Fruit fly (Drosophila melanogaster) whole organism, embryonic: Measurements from ENCODE around the gene CG9117.

ENCODE experiments used
- Atf3 ChIP-seq: fragments of 200-800 bp; sonication (Bioruptor generic); optimal IDR thresholded peaks from 3 replicates; lab custom pipeline; 2016; ENCODE audit warnings: missing biosample characterization, missing genetic modification characterization
- B-H1 ChIP-seq: fragments of 200-800 bp; sonication (Bioruptor generic); IDR thresholded peaks from 3 replicates; pipeline ENCODE4 v1.3.6; 2022; ENCODE audit warnings: missing biosample characterization, missing genetic modification characterization
- CG11085 ChIP-seq: fragments of 200-800 bp; sonication (Bioruptor generic); IDR thresholded peaks from 2 replicates; pipeline ENCODE4 v1.3.6; 2022; ENCODE audit warnings: missing biosample characterization, missing genetic modification characterization
- CG11398 ChIP-seq: fragments of 200-800 bp; sonication (Bioruptor generic); optimal IDR thresholded peaks from 2 replicates; lab custom pipeline; 2016; ENCODE audit warnings: missing biosample characterization, missing genetic modification characterization
- CG12071 ChIP-seq: fragments of 200-800 bp; sonication (Bioruptor generic); optimal IDR thresholded peaks from 3 replicates; lab custom pipeline; 2018; ENCODE audit warnings: missing biosample characterization, mild to moderate bottlenecking, missing genetic modification characterization
- CG12659 ChIP-seq: fragments of 200-800 bp; sonication (Bioruptor generic); optimal IDR thresholded peaks from 3 replicates; lab custom pipeline; 2017; ENCODE audit warnings: mild to moderate bottlenecking, missing biosample characterization, missing genetic modification reagents, missing genetic modification characterization
- CG13296 ChIP-seq: fragments of 200-800 bp; sonication (Bioruptor generic); optimal IDR thresholded peaks from 3 replicates; lab custom pipeline; 2018; ENCODE audit warnings: missing biosample characterization, mild to moderate bottlenecking, missing genetic modification characterization
- CG14965 ChIP-seq: fragments of 200-800 bp; sonication (Bioruptor generic); optimal IDR thresholded peaks from 2 replicates; lab custom pipeline; 2016; ENCODE audit warnings: missing biosample characterization, missing genetic modification characterization, borderline replicate concordance
- CG15011 ChIP-seq: fragments of 200-800 bp; sonication (Bioruptor generic); optimal IDR thresholded peaks from 3 replicates; lab custom pipeline; 2018; ENCODE audit warnings: missing biosample characterization, mild to moderate bottlenecking, missing genetic modification characterization
- CG15479 ChIP-seq: fragments of 200-800 bp; sonication (Bioruptor generic); optimal IDR thresholded peaks from 3 replicates; lab custom pipeline; 2019; ENCODE audit warnings: missing biosample characterization, mild to moderate bottlenecking, missing genetic modification characterization, moderate library complexity
- CG1647 ChIP-seq: fragments of 200-800 bp; sonication (Bioruptor generic); optimal IDR thresholded peaks from 3 replicates; lab custom pipeline; 2016; ENCODE audit warnings: missing biosample characterization, missing genetic modification characterization
- CG16815 ChIP-seq: fragments of 200-800 bp; sonication (Bioruptor generic); optimal IDR thresholded peaks from 3 replicates; lab custom pipeline; 2017; ENCODE audit warnings: missing biosample characterization, mild to moderate bottlenecking, missing genetic modification characterization
- CG16863 ChIP-seq: fragments of 200-800 bp; sonication (Bioruptor generic); optimal IDR thresholded peaks from 3 replicates; lab custom pipeline; 2016; ENCODE audit warnings: missing biosample characterization, missing genetic modification characterization
- CG18764 ChIP-seq: fragments of 200-800 bp; sonication (Bioruptor generic); optimal IDR thresholded peaks from 3 replicates; lab custom pipeline; 2016; ENCODE audit warnings: missing biosample characterization, missing genetic modification characterization
- CG2120 ChIP-seq: fragments of 200-800 bp; sonication (Bioruptor generic); optimal IDR thresholded peaks from 3 replicates; lab custom pipeline; 2016; ENCODE audit warnings: missing biosample characterization, missing genetic modification characterization
- CG2875 ChIP-seq: fragments of 200-800 bp; sonication (Bioruptor generic); optimal IDR thresholded peaks from 2 replicates; lab custom pipeline; 2017; ENCODE audit warnings: missing biosample characterization, mild to moderate bottlenecking, missing genetic modification characterization, missing genetic modification reagents
- CG31365 ChIP-seq: fragments of 200-800 bp; sonication (Bioruptor generic); optimal IDR thresholded peaks from 2 replicates; lab custom pipeline; 2018; ENCODE audit warnings: missing biosample characterization, mild to moderate bottlenecking, missing genetic modification characterization
- CG3847 ChIP-seq: fragments of 200-800 bp; sonication (Bioruptor generic); IDR thresholded peaks from 2 replicates; pipeline ENCODE4 v1.3.6; 2022; ENCODE audit warnings: missing biosample characterization, missing genetic modification characterization
- CG4707 ChIP-seq: fragments of 200-800 bp; sonication (Bioruptor generic); optimal IDR thresholded peaks from 2 replicates; lab custom pipeline; 2018; ENCODE audit warnings: missing biosample characterization, mild to moderate bottlenecking, missing genetic modification characterization, moderate library complexity
- CG4820 ChIP-seq: fragments of 200-800 bp; sonication (Bioruptor generic); optimal IDR thresholded peaks from 3 replicates; lab custom pipeline; 2016; ENCODE audit warnings: missing biosample characterization, missing genetic modification characterization
- CG7372 ChIP-seq: fragments of 200-800 bp; sonication (Bioruptor generic); IDR thresholded peaks from 2 replicates; pipeline ENCODE4 v1.3.6; 2022; ENCODE audit warnings: missing biosample characterization, missing genetic modification characterization
- CG7928 ChIP-seq: fragments of 200-800 bp; sonication (Bioruptor generic); optimal IDR thresholded peaks from 2 replicates; lab custom pipeline; 2017; ENCODE audit warnings: missing biosample characterization, mild to moderate bottlenecking, missing genetic modification characterization
- CG9215 ChIP-seq: fragments of 200-800 bp; sonication (Bioruptor generic); IDR thresholded peaks from 2 replicates; pipeline ENCODE4 v1.3.6; 2022; ENCODE audit warnings: missing biosample characterization, missing genetic modification characterization
- D19B ChIP-seq: fragments of 200-800 bp; sonication (Bioruptor generic); optimal IDR thresholded peaks from 2 replicates; lab custom pipeline; 2017; ENCODE audit warnings: missing biosample characterization, mild to moderate bottlenecking, missing genetic modification characterization
- Fer2 ChIP-seq: fragments of 200-800 bp; sonication (Bioruptor generic); optimal IDR thresholded peaks from 2 replicates; lab custom pipeline; 2018; ENCODE audit warnings: missing biosample characterization, mild to moderate bottlenecking, missing genetic modification characterization, moderate library complexity
- H2.0 ChIP-seq: fragments of 200-800 bp; sonication (Bioruptor generic); IDR thresholded peaks from 2 replicates; pipeline ENCODE4 v1.3.6; 2022; ENCODE audit warnings: missing biosample characterization, missing genetic modification characterization
- Hr3 ChIP-seq: fragments of 200-800 bp; sonication (Bioruptor generic); optimal IDR thresholded peaks from 3 replicates; lab custom pipeline; 2016; ENCODE audit warnings: missing biosample characterization, missing genetic modification characterization
- Lpt ChIP-seq: fragments of >200 bp; optimal IDR thresholded peaks from 2 replicates; lab custom pipeline; 2018; ENCODE audit warnings: missing biosample characterization, missing genetic modification characterization
- MTF-1 ChIP-seq: fragments of 200-800 bp; sonication (Bioruptor generic); optimal IDR thresholded peaks from 2 replicates; lab custom pipeline; 2018; ENCODE audit warnings: missing biosample characterization, mild to moderate bottlenecking, missing genetic modification characterization, borderline replicate concordance
- Med ChIP-seq: fragments of 200-800 bp; sonication (Bioruptor generic); peaks from one replicate; lab custom pipeline; 2016; ENCODE audit warnings: missing biosample characterization, missing genetic modification characterization, mild to moderate bottlenecking, inconsistent platforms, moderate library complexity
- NFAT ChIP-seq: fragments of 200-800 bp; sonication (Bioruptor generic); IDR thresholded peaks from 2 replicates; pipeline ENCODE4 v1.3.6; 2022; ENCODE audit warnings: missing biosample characterization, missing genetic modification characterization
- NK7.1 ChIP-seq: fragments of 200-800 bp; sonication (Bioruptor generic); optimal IDR thresholded peaks from 3 replicates; lab custom pipeline; 2016; ENCODE audit warnings: missing biosample characterization, missing genetic modification characterization
- NfI ChIP-seq: fragments of 200-800 bp; sonication (Bioruptor generic); optimal IDR thresholded peaks from 3 replicates; lab custom pipeline; 2018; ENCODE audit warnings: missing biosample characterization, mild to moderate bottlenecking, missing genetic modification characterization, moderate library complexity
- PHDP ChIP-seq: fragments of 200-800 bp; sonication (Bioruptor generic); optimal IDR thresholded peaks from 3 replicates; lab custom pipeline; 2018; ENCODE audit warnings: missing biosample characterization, mild to moderate bottlenecking, missing genetic modification characterization, moderate library complexity
- Rx ChIP-seq: fragments of 200-800 bp; sonication (Bioruptor generic); IDR thresholded peaks from 2 replicates; pipeline ENCODE4 v1.3.6; 2022; ENCODE audit warnings: missing biosample characterization, missing genetic modification characterization
- bigmax ChIP-seq: fragments of 200-800 bp; sonication (Bioruptor generic); optimal IDR thresholded peaks from 2 replicates; lab custom pipeline; 2018; ENCODE audit warnings: missing biosample characterization, mild to moderate bottlenecking, missing genetic modification characterization
- chif ChIP-seq, 2 experiments: fragments of 200-800 bp; sonication (Bioruptor generic); optimal IDR thresholded peaks; 3 replicates each; lab custom pipeline; 2016; ENCODE audit warnings: missing biosample characterization in 2 of 2, missing genetic modification characterization in 2 of 2
- dimm ChIP-seq: fragments of 200-800 bp; sonication (Bioruptor generic); IDR thresholded peaks from 2 replicates; pipeline ENCODE4 v1.3.6; 2022; ENCODE audit warnings: missing biosample characterization, missing genetic modification characterization
- esg ChIP-seq: fragments of 200-800 bp; sonication (Bioruptor generic); conservative IDR thresholded peaks from 2 replicates; pipeline ENCODE4 v1.3.6; 2022; ENCODE audit warnings: missing biosample characterization, missing genetic modification characterization
- fd3F ChIP-seq: fragments of 200-800 bp; sonication (Bioruptor generic); optimal IDR thresholded peaks from 2 replicates; lab custom pipeline; 2018; ENCODE audit warnings: missing biosample characterization, mild to moderate bottlenecking, missing genetic modification characterization, moderate library complexity
- gem ChIP-seq: fragments of 200-800 bp; sonication (Bioruptor generic); optimal IDR thresholded peaks from 2 replicates; lab custom pipeline; 2019; ENCODE audit warnings: missing biosample characterization, mild to moderate bottlenecking, missing genetic modification characterization, moderate library complexity
- lab ChIP-seq: fragments of 200-800 bp; sonication (Bioruptor generic); optimal IDR thresholded peaks from 3 replicates; lab custom pipeline; 2017; ENCODE audit warnings: missing biosample characterization, missing genetic modification characterization, mild to moderate bottlenecking, moderate library complexity, missing genetic modification reagents
- lov ChIP-seq, 2 experiments: fragments of 200-800 bp in 1 of 2; fragments of >200 bp in 1 of 2; sonication (Bioruptor generic) in 1 of 2; IDR thresholded peaks in 1 of 2; optimal IDR thresholded peaks in 1 of 2; 2 replicates in 1 of 2; 3 replicates in 1 of 2; pipeline versions ENCODE4 v1.3.6 to Lab custom; 2017 to 2022; ENCODE audit warnings: missing biosample characterization in 1 of 2, missing genetic modification characterization in 1 of 2
- odd ChIP-seq: fragments of 200-800 bp; sonication (Bioruptor generic); optimal IDR thresholded peaks from 2 replicates; lab custom pipeline; 2017; ENCODE audit warnings: missing biosample characterization, mild to moderate bottlenecking, missing genetic modification characterization
- pita ChIP-seq: fragments of 200-800 bp; sonication (Bioruptor generic); optimal IDR thresholded peaks from 2 replicates; lab custom pipeline; 2017; ENCODE audit warnings: missing biosample characterization, mild to moderate bottlenecking, missing genetic modification characterization
- sc ChIP-seq, 3 experiments: fragments of >200 bp in 2 of 3; fragments of 200-800 bp in 1 of 3; sonication (Bioruptor generic) in 1 of 3; optimal IDR thresholded peaks; 2 replicates in 2 of 3; 3 replicates in 1 of 3; lab custom pipeline; 2017; ENCODE audit warnings: mild to moderate bottlenecking in 1 of 3, missing biosample characterization in 1 of 3, missing genetic modification characterization in 1 of 3, missing genetic modification reagents in 1 of 3
- sd ChIP-seq: fragments of 200-800 bp; sonication (Bioruptor generic); optimal IDR thresholded peaks from 3 replicates; lab custom pipeline; 2018; ENCODE audit warnings: missing biosample characterization, mild to moderate bottlenecking, missing genetic modification characterization, moderate library complexity
- sug ChIP-seq: fragments of 200-800 bp; optimal IDR thresholded peaks from 2 replicates; lab custom pipeline; 2019; ENCODE audit warnings: missing biosample characterization, mild to moderate bottlenecking, missing genetic modification characterization, moderate library complexity
- tna ChIP-seq: fragments of 200-800 bp; sonication (Bioruptor generic); IDR thresholded peaks from 2 replicates; pipeline ENCODE4 v1.3.6; 2022; ENCODE audit warnings: missing biosample characterization, missing genetic modification characterization; ENCODE audit not compliant: partially characterized antibody
- toy ChIP-seq: fragments of 200-800 bp; sonication (Bioruptor generic); IDR thresholded peaks from 2 replicates; pipeline ENCODE4 v1.3.6; 2022; ENCODE audit warnings: missing biosample characterization, missing genetic modification characterization
- unpg ChIP-seq: fragments of 200-800 bp; sonication (Bioruptor generic); optimal IDR thresholded peaks from 3 replicates; lab custom pipeline; 2018; ENCODE audit warnings: missing biosample characterization, mild to moderate bottlenecking, missing genetic modification characterization, moderate library complexity

The CG9117 gene

dm6 chr2L:6050575-6050974 lies 12.9 kb upstream of the CG9117 start, which contains the start of gene CG9135 (continued):
- TF ChIP-seq B-H1 (GFP tag; lab: Robert Waterston, UW) = no peak
- no peak for TF ChIP-seq toy (GFP tag; lab: Robert Waterston, UW)
- no peak for TF ChIP-seq MTF-1
- TF ChIP-seq Fer2 = no peak
- TF ChIP-seq Lpt (GFP tag; lab: Kevin White, UChicago) = no peak
- peak; percentile 23 for TF ChIP-seq Med (GFP tag; lab: Kevin White, UChicago)
- TF ChIP-seq CG12659 (GFP tag; lab: Kevin White, UChicago) = no peak
- TF ChIP-seq bigmax (GFP tag; lab: Kevin White, UChicago) = peak; percentile 88
- TF ChIP-seq CG15479 = no peak
- no peak for TF ChIP-seq NK7.1 (GFP tag; lab: Kevin White, UChicago)
- TF ChIP-seq lab (GFP tag; lab: Kevin White, UChicago) = no peak
- no peak for TF ChIP-seq fd3F (GFP tag; lab: Kevin White, UChicago)
- no peak for TF ChIP-seq NfI (GFP tag; lab: Kevin White, UChicago)
- no peak for TF ChIP-seq dimm (GFP tag; lab: Robert Waterston, UW)
- no peak for TF ChIP-seq gem (tag; lab: Kevin White, UChicago)
- TF ChIP-seq sd (tag; lab: Kevin White, UChicago) = no peak
- no peak for TF ChIP-seq CG31365 (tag; lab: Kevin White, UChicago)
- no peak for TF ChIP-seq D19B (GFP tag; lab: Kevin White, UChicago)
- no peak for TF ChIP-seq CG15011 (GFP tag; lab: Kevin White, UChicago)
- TF ChIP-seq NFAT (GFP tag; lab: Robert Waterston, UW) = no peak
- peak; percentile 99 for TF ChIP-seq tna (GFP tag; lab: Robert Waterston, UW)
- no peak for TF ChIP-seq chif (GFP tag; optimal IDR thresholded peaks at IDR 0.05; lab: Kevin White, UChicago)
- no peak for TF ChIP-seq sc (optimal IDR thresholded peaks at IDR 0.05; lab: Kevin White, UChicago)
- no peak for TF ChIP-seq sc (GFP tag; optimal IDR thresholded peaks at IDR 0.05; lab: Kevin White, UChicago)
- TF ChIP-seq CG11085 = no peak
- no peak for TF ChIP-seq pita (GFP tag; lab: Kevin White, UChicago)
- TF ChIP-seq CG3847 (GFP tag; lab: Robert Waterston, UW) = no peak
- TF ChIP-seq Rx (GFP tag; lab: Robert Waterston, UW) = no peak
- TF ChIP-seq CG9215 (GFP tag; lab: Robert Waterston, UW) = no peak
- TF ChIP-seq CG7928 (GFP tag; lab: Kevin White, UChicago) = no peak
- TF ChIP-seq H2.0 (GFP tag; lab: Robert Waterston, UW) = no peak
- no peak for TF ChIP-seq CG14965
- no peak for TF ChIP-seq CG1647 (GFP tag; lab: Kevin White, UChicago)
- TF ChIP-seq CG16863 (GFP tag; lab: Kevin White, UChicago) = no peak
- no peak for TF ChIP-seq CG7372 (GFP tag; lab: Robert Waterston, UW)
- TF ChIP-seq CG2875 = no peak
- TF ChIP-seq CG16815 (GFP tag; lab: Kevin White, UChicago) = no peak
- TF ChIP-seq unpg = no peak
- no peak for TF ChIP-seq esg (GFP tag; lab: Robert Waterston, UW)
- no peak for TF ChIP-seq CG11398 (GFP tag; lab: Kevin White, UChicago)
- TF ChIP-seq odd (GFP tag; lab: Kevin White, UChicago) = no peak
- no peak for TF ChIP-seq Atf3 (GFP tag; lab: Kevin White, UChicago)
- TF ChIP-seq CG13296 (GFP tag; lab: Kevin White, UChicago) = no peak
- no peak for TF ChIP-seq lov (optimal IDR thresholded peaks at IDR 0.05; lab: Kevin White, UChicago)
- no peak for TF ChIP-seq lov (GFP tag; IDR thresholded peaks at IDR 0.05; lab: Robert Waterston, UW)
- no peak for TF ChIP-seq CG4707 (GFP tag; lab: Kevin White, UChicago)
- TF ChIP-seq PHDP (tag; lab: Kevin White, UChicago) = no peak
- no peak for TF ChIP-seq CG4820
- no peak for TF ChIP-seq CG12071 (GFP tag; lab: Kevin White, UChicago)
- TF ChIP-seq Hr3 (GFP tag; lab: Kevin White, UChicago) = no peak
- TF ChIP-seq CG2120 (GFP tag; lab: Kevin White, UChicago) = no peak
- no peak for TF ChIP-seq CG18764 (GFP tag; lab: Kevin White, UChicago)
- no peak for TF ChIP-seq sug (tag; lab: Kevin White, UChicago)
